Worm (Caenorhabditis elegans) whole organism, midembryonic: ENCODE measurements around the gene R05D3.12.

Source experiments
- T22C8.4 ChIP-seq: fragments of 200-800 bp; sonication (Bioruptor generic); IDR thresholded peaks from 2 replicates; pipeline ENCODE4 v1.3.6; 2022; ENCODE audit warnings: missing genetic modification characterization, missing compliant biosample characterization
- cog-1 ChIP-seq: sonication (generic microtip); optimal IDR thresholded peaks from 2 replicates; lab custom pipeline; 2016; ENCODE audit warnings: missing genetic modification characterization, missing compliant biosample characterization
- flt-1 ChIP-seq: fragments of 200-800 bp; sonication (Bioruptor generic); IDR thresholded peaks from 2 replicates; pipeline ENCODE4 v1.3.6; 2022; ENCODE audit warnings: missing genetic modification characterization, missing compliant biosample characterization
- klf-2 ChIP-seq: fragments of 200-800 bp; sonication (Bioruptor generic); conservative IDR thresholded peaks from 2 replicates; pipeline ENCODE4 v1.3.6; 2022; ENCODE audit warnings: missing genetic modification reagents, missing genetic modification characterization, missing compliant biosample characterization
- med-1 ChIP-seq: sonication (generic microtip); optimal IDR thresholded peaks from 2 replicates; lab custom pipeline; 2017; ENCODE audit warnings: missing genetic modification characterization, mild to moderate bottlenecking, missing compliant biosample characterization, antibody characterized with exemption, missing genetic modification reagents; ENCODE audit not compliant: insufficient read depth
- tab-1 ChIP-seq: fragments of 200-800 bp; sonication (Bioruptor generic); IDR thresholded peaks from 2 replicates; pipeline ENCODE4 v1.3.6; 2022; ENCODE audit warnings: missing genetic modification characterization, missing compliant biosample characterization

DNA sequence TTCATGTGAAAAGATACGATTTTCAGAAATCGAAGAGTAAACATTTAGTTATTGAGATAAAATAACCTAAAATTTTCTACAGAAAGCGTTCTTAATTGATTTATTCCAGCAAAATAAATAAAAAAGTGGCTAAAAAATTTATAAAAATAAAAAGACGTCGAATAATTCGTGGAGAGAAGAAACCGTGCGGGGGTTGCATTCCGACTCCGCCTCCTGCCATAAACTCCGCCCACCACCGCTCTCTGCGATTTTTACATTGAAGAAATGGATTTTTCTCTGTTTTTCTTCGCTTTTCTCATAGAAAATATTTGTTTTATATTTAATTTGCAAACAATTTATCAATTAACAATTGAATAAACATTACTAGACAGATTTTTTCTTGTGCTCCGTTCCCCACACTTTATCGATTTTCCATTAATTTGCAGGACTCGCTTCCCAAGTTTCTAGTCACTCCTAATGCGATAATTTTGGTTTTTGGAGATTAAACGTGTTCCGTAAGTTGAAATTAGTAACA lies 24.8 kb downstream of the R05D3.12 start, which contains the start of the genes ubxn-4 and cyy-1:
- 0 out of 2 replicates have a peak, but pooled peaks have one; percentile 17 for TF ChIP-seq flt-1 (GFP tag; lab: Robert Waterston, UW)
- no peak for TF ChIP-seq med-1
- no peak for TF ChIP-seq tab-1 (GFP tag; lab: Robert Waterston, UW)
- TF ChIP-seq cog-1 (tag; lab: Kevin White, UChicago), result no peak
- no peak for TF ChIP-seq klf-2 (GFP tag; lab: Robert Waterston, UW)
- TF ChIP-seq T22C8.4, result no peak
